Fruit fly (Drosophila melanogaster) whole organism, embryonic: ENCODE measurements around the gene Eip63F-1.

Source experiments
- Antp ChIP-seq: fragments of 200-800 bp; sonication (Bioruptor generic); optimal IDR thresholded peaks from 3 replicates; lab custom pipeline; 2016; ENCODE audit warnings: missing biosample characterization, missing genetic modification characterization
- B-H2 ChIP-seq: fragments of 200-800 bp; sonication (Bioruptor generic); optimal IDR thresholded peaks from 2 replicates; lab custom pipeline; 2018; ENCODE audit warnings: missing biosample characterization, mild to moderate bottlenecking, missing genetic modification characterization
- CG10565 ChIP-seq: fragments of 200-800 bp; sonication (Bioruptor generic); optimal IDR thresholded peaks from 3 replicates; lab custom pipeline; 2016; ENCODE audit warnings: missing biosample characterization, mild to moderate bottlenecking, missing genetic modification characterization
- CG10654 ChIP-seq: fragments of 200-800 bp; sonication (Bioruptor generic); optimal IDR thresholded peaks from 2 replicates; lab custom pipeline; 2016; ENCODE audit warnings: missing biosample characterization, missing genetic modification characterization
- CG11695 ChIP-seq: fragments of 200-800 bp; sonication (Bioruptor generic); IDR thresholded peaks from 3 replicates; pipeline ENCODE4 v1.3.6; 2022; ENCODE audit warnings: missing biosample characterization, missing genetic modification characterization
- CG12155 ChIP-seq: fragments of 200-800 bp; sonication (Bioruptor generic); optimal IDR thresholded peaks from 3 replicates; lab custom pipeline; 2016; ENCODE audit warnings: missing biosample characterization, missing genetic modification characterization
- CG14710 ChIP-seq: fragments of 200-800 bp; sonication (Bioruptor generic); optimal IDR thresholded peaks from 3 replicates; lab custom pipeline; 2019; ENCODE audit warnings: missing biosample characterization, mild to moderate bottlenecking, missing genetic modification characterization, moderate library complexity
- CG18619 ChIP-seq: fragments of 200-800 bp; sonication (Bioruptor generic); optimal IDR thresholded peaks from 3 replicates; lab custom pipeline; 2017; ENCODE audit warnings: missing biosample characterization, mild to moderate bottlenecking, missing genetic modification characterization
- CG2202 ChIP-seq: fragments of 200-800 bp; sonication (Bioruptor generic); optimal IDR thresholded peaks from 2 replicates; lab custom pipeline; 2018; ENCODE audit warnings: missing biosample characterization, mild to moderate bottlenecking, missing genetic modification characterization
- CG2889 ChIP-seq: fragments of 200-800 bp; sonication (Bioruptor generic); IDR thresholded peaks from 3 replicates; pipeline ENCODE4 v1.3.6; 2022; ENCODE audit warnings: missing biosample characterization, missing genetic modification characterization
- CG30020 ChIP-seq: fragments of 200-800 bp; optimal IDR thresholded peaks from 2 replicates; lab custom pipeline; 2019; ENCODE audit warnings: missing biosample characterization, mild to moderate bottlenecking, missing genetic modification characterization, moderate library complexity
- CG31224 ChIP-seq: fragments of 200-800 bp; sonication (Bioruptor generic); IDR thresholded peaks from 2 replicates; pipeline ENCODE4 v1.3.6; 2022; ENCODE audit warnings: missing biosample characterization, missing genetic modification characterization
- CG3995 ChIP-seq: fragments of 200-800 bp; sonication (Bioruptor generic); optimal IDR thresholded peaks from 3 replicates; lab custom pipeline; 2016; ENCODE audit warnings: missing biosample characterization, missing genetic modification characterization
- CG42726 ChIP-seq: fragments of 200-800 bp; sonication (Bioruptor generic); IDR thresholded peaks from 2 replicates; pipeline ENCODE4 v1.3.6; 2022; ENCODE audit warnings: missing biosample characterization, missing genetic modification characterization; ENCODE audit not compliant: partially characterized antibody
- CG4360 ChIP-seq: fragments of 200-800 bp; sonication (Bioruptor generic); IDR thresholded peaks from 2 replicates; pipeline ENCODE4 v1.3.6; 2022; ENCODE audit warnings: missing biosample characterization, missing genetic modification characterization
- CG4730 ChIP-seq: fragments of 200-800 bp; sonication (Bioruptor generic); IDR thresholded peaks from 2 replicates; pipeline ENCODE4 v1.3.6; 2022; ENCODE audit warnings: missing biosample characterization, missing genetic modification characterization
- CG5180 ChIP-seq: fragments of 200-800 bp; sonication (Bioruptor generic); optimal IDR thresholded peaks from 3 replicates; lab custom pipeline; 2017; ENCODE audit warnings: missing biosample characterization, missing genetic modification characterization, mild to moderate bottlenecking, moderate library complexity, missing genetic modification reagents
- CG6254 ChIP-seq: fragments of 200-800 bp; sonication (Bioruptor generic); optimal IDR thresholded peaks from 3 replicates; lab custom pipeline; 2017; ENCODE audit warnings: mild to moderate bottlenecking, missing biosample characterization, missing genetic modification reagents, missing genetic modification characterization
- CG8944 ChIP-seq: fragments of 200-800 bp; sonication (Bioruptor generic); optimal IDR thresholded peaks from 3 replicates; lab custom pipeline; 2016; ENCODE audit warnings: missing biosample characterization, missing genetic modification characterization
- CG9817 ChIP-seq: fragments of 200-800 bp; sonication (Bioruptor generic); optimal IDR thresholded peaks from 2 replicates; lab custom pipeline; 2018; ENCODE audit warnings: missing biosample characterization, mild to moderate bottlenecking, missing genetic modification characterization, moderate library complexity
- CoRest ChIP-seq: fragments of 200-800 bp; sonication (Bioruptor generic); optimal IDR thresholded peaks from 3 replicates; lab custom pipeline; 2018; ENCODE audit warnings: missing biosample characterization, mild to moderate bottlenecking, missing genetic modification characterization, moderate library complexity
- ERR ChIP-seq: fragments of 200-800 bp; sonication (Bioruptor generic); optimal IDR thresholded peaks from 2 replicates; lab custom pipeline; 2016; ENCODE audit warnings: missing biosample characterization, missing genetic modification characterization
- HLH3B ChIP-seq: fragments of 200-800 bp; sonication (Bioruptor generic); IDR thresholded peaks from 2 replicates; pipeline ENCODE4 v1.3.6; 2022; ENCODE audit warnings: missing biosample characterization, missing genetic modification characterization
- Meics ChIP-seq: fragments of 200-800 bp; sonication (Bioruptor generic); optimal IDR thresholded peaks from 2 replicates; lab custom pipeline; 2017; ENCODE audit warnings: missing biosample characterization, mild to moderate bottlenecking, missing genetic modification characterization
- Mrtf ChIP-seq: fragments of 200-800 bp; sonication (Bioruptor generic); IDR thresholded peaks from 3 replicates; pipeline ENCODE4 v1.3.6; 2022; ENCODE audit warnings: missing biosample characterization, missing genetic modification characterization
- Oli ChIP-seq: fragments of 200-800 bp; sonication (Bioruptor generic); optimal IDR thresholded peaks from 2 replicates; lab custom pipeline; 2018; ENCODE audit warnings: missing biosample characterization, mild to moderate bottlenecking, missing genetic modification characterization, moderate library complexity
- PHDP ChIP-seq: fragments of 200-800 bp; sonication (Bioruptor generic); optimal IDR thresholded peaks from 3 replicates; lab custom pipeline; 2018; ENCODE audit warnings: missing biosample characterization, mild to moderate bottlenecking, missing genetic modification characterization, moderate library complexity
- Ptx1 ChIP-seq: fragments of 200-800 bp; sonication (Bioruptor generic); IDR thresholded peaks from 2 replicates; pipeline ENCODE4 v1.3.6; 2022; ENCODE audit warnings: missing biosample characterization, missing genetic modification characterization
- Stat92E ChIP-seq, 3 experiments: fragments of >200 bp in 2 of 3; fragments of 200-800 bp in 1 of 3; sonication (Bioruptor generic) in 1 of 3; optimal IDR thresholded peaks; 2 replicates each; lab custom pipeline; 2017 to 2019; ENCODE audit warnings: missing biosample characterization in 3 of 3, missing genetic modification characterization in 3 of 3, mild to moderate bottlenecking in 1 of 3, moderate library complexity in 1 of 3
- Vsx1 ChIP-seq: fragments of 200-800 bp; sonication (Bioruptor generic); optimal IDR thresholded peaks from 2 replicates; lab custom pipeline; 2017; ENCODE audit warnings: missing biosample characterization, mild to moderate bottlenecking, missing genetic modification characterization, missing genetic modification reagents
- abd-A ChIP-seq: fragments of 200-800 bp; sonication (Bioruptor generic); optimal IDR thresholded peaks from 3 replicates; lab custom pipeline; 2019; ENCODE audit warnings: missing biosample characterization, mild to moderate bottlenecking, missing genetic modification characterization, moderate library complexity
- bab2 ChIP-seq: fragments of 200-800 bp; sonication (Bioruptor generic); optimal IDR thresholded peaks from 2 replicates; lab custom pipeline; 2016; ENCODE audit warnings: missing biosample characterization, missing genetic modification characterization
- cato ChIP-seq: fragments of 200-800 bp; sonication (Bioruptor generic); optimal IDR thresholded peaks from 2 replicates; lab custom pipeline; 2016; ENCODE audit warnings: missing biosample characterization, missing genetic modification characterization, borderline replicate concordance
- cg ChIP-seq: fragments of 200-800 bp; sonication (Bioruptor generic); optimal IDR thresholded peaks from 3 replicates; lab custom pipeline; 2019; ENCODE audit warnings: missing biosample characterization, mild to moderate bottlenecking, missing genetic modification characterization, moderate library complexity
- dati ChIP-seq: fragments of 200-800 bp; sonication (Bioruptor generic); IDR thresholded peaks from 2 replicates; pipeline ENCODE4 v1.3.6; 2022; ENCODE audit warnings: missing biosample characterization, missing genetic modification characterization
- gem ChIP-seq: fragments of 200-800 bp; sonication (Bioruptor generic); optimal IDR thresholded peaks from 2 replicates; lab custom pipeline; 2019; ENCODE audit warnings: missing biosample characterization, mild to moderate bottlenecking, missing genetic modification characterization, moderate library complexity
- grau ChIP-seq: fragments of 200-800 bp; optimal IDR thresholded peaks from 3 replicates; lab custom pipeline; 2019; ENCODE audit warnings: missing biosample characterization, mild to moderate bottlenecking, missing genetic modification characterization, moderate library complexity
- ind ChIP-seq: fragments of 200-800 bp; sonication (Bioruptor generic); optimal IDR thresholded peaks from 3 replicates; lab custom pipeline; 2016; ENCODE audit warnings: missing biosample characterization, missing genetic modification characterization
- insv ChIP-seq, 2 experiments: fragments of 200-800 bp; sonication (Bioruptor generic); optimal IDR thresholded peaks; 3 replicates each; lab custom pipeline; 2016 to 2018; ENCODE audit warnings: missing biosample characterization in 2 of 2, missing genetic modification characterization in 2 of 2
- lab ChIP-seq: fragments of 200-800 bp; sonication (Bioruptor generic); optimal IDR thresholded peaks from 3 replicates; lab custom pipeline; 2017; ENCODE audit warnings: missing biosample characterization, missing genetic modification characterization, mild to moderate bottlenecking, moderate library complexity, missing genetic modification reagents
- mam ChIP-seq: fragments of 200-800 bp; sonication (Bioruptor generic); optimal IDR thresholded peaks from 3 replicates; lab custom pipeline; 2016; ENCODE audit warnings: missing biosample characterization, missing genetic modification characterization
- mld ChIP-seq: fragments of 200-800 bp; sonication (Bioruptor generic); IDR thresholded peaks from 3 replicates; pipeline ENCODE4 v1.3.6; 2022; ENCODE audit warnings: missing biosample characterization, missing genetic modification characterization; ENCODE audit not compliant: partially characterized antibody
- nerfin-2 ChIP-seq: fragments of 200-800 bp; sonication (Bioruptor generic); IDR thresholded peaks from 2 replicates; pipeline ENCODE4 v1.3.6; 2022; ENCODE audit warnings: missing biosample characterization, missing genetic modification characterization; ENCODE audit not compliant: partially characterized antibody
- nmo ChIP-seq: fragments of 200-800 bp; sonication (Bioruptor generic); optimal IDR thresholded peaks from 2 replicates; lab custom pipeline; 2018; ENCODE audit warnings: missing biosample characterization, mild to moderate bottlenecking, missing genetic modification characterization, moderate library complexity
- odd ChIP-seq: fragments of 200-800 bp; sonication (Bioruptor generic); optimal IDR thresholded peaks from 2 replicates; lab custom pipeline; 2017; ENCODE audit warnings: missing biosample characterization, mild to moderate bottlenecking, missing genetic modification characterization
- org-1 ChIP-seq: fragments of 200-800 bp; sonication (Bioruptor generic); optimal IDR thresholded peaks from 2 replicates; lab custom pipeline; 2017; ENCODE audit warnings: missing biosample characterization, missing genetic modification characterization
- sd ChIP-seq: fragments of 200-800 bp; sonication (Bioruptor generic); optimal IDR thresholded peaks from 3 replicates; lab custom pipeline; 2018; ENCODE audit warnings: missing biosample characterization, mild to moderate bottlenecking, missing genetic modification characterization, moderate library complexity
- tin ChIP-seq: fragments of 200-800 bp; sonication (Bioruptor generic); optimal IDR thresholded peaks from 3 replicates; lab custom pipeline; 2016; ENCODE audit warnings: missing biosample characterization, missing genetic modification characterization
- wek ChIP-seq: fragments of 200-800 bp; sonication (Bioruptor generic); optimal IDR thresholded peaks from 3 replicates; lab custom pipeline; 2018; ENCODE audit warnings: missing biosample characterization, mild to moderate bottlenecking, missing genetic modification characterization, moderate library complexity

The Eip63F-1 gene

dm6 chr3L:3935567-3936207 lies at the start of gene Eip63F-1 (continued):
- TF ChIP-seq nerfin-2 (GFP tag; lab: Robert Waterston, UW): no peak
- no peak for TF ChIP-seq CG42726
- TF ChIP-seq insv (GFP tag; optimal IDR thresholded peaks at IDR 0.05; lab: Kevin White, UChicago): no peak
- TF ChIP-seq CG5180: peak; percentile 59
- TF ChIP-seq Antp: no peak
- peak; percentile 51 for TF ChIP-seq odd (GFP tag; lab: Kevin White, UChicago)
- peak; percentile 63 for TF ChIP-seq CG10654 (GFP tag; lab: Kevin White, UChicago)
- no peak for TF ChIP-seq wek (GFP tag; lab: Kevin White, UChicago)
- no peak for TF ChIP-seq dati
- no peak for TF ChIP-seq cg (GFP tag; lab: Kevin White, UChicago)
- no peak for TF ChIP-seq Mrtf (GFP tag; lab: Robert Waterston, UW)
- TF ChIP-seq ERR (GFP tag; lab: Kevin White, UChicago): no peak
- TF ChIP-seq CG2202 (tag; lab: Kevin White, UChicago): no peak
- TF ChIP-seq tin (GFP tag; lab: Kevin White, UChicago): peak; percentile 55
- TF ChIP-seq B-H2 (GFP tag; lab: Kevin White, UChicago): peak; percentile 34
- TF ChIP-seq mam (GFP tag; lab: Kevin White, UChicago): no peak
- TF ChIP-seq Oli (tag; lab: Kevin White, UChicago): peak; percentile 78
- peak; percentile 40; the same call in 2 of the 3 replicates for TF ChIP-seq CG11695 (GFP tag; lab: Robert Waterston, UW)
- TF ChIP-seq bab2: no peak
- no peak for TF ChIP-seq abd-A (tag; lab: Kevin White, UChicago)
- peak; percentile 70 for TF ChIP-seq PHDP
- no peak for TF ChIP-seq Stat92E (GFP tag; optimal IDR thresholded peaks at IDR 0.05; lab: Kevin White, UChicago)
- TF ChIP-seq CG12155 (GFP tag; lab: Kevin White, UChicago): peak; percentile 49
- TF ChIP-seq HLH3B: peak; percentile 56
- TF ChIP-seq CG18619 (GFP tag; lab: Kevin White, UChicago): peak; percentile 62
- peak; percentile 42 for TF ChIP-seq CG14710 (tag; lab: Kevin White, UChicago)
- peak; percentile 79 for TF ChIP-seq grau (tag; lab: Kevin White, UChicago)
- peak; percentile 55 for TF ChIP-seq org-1
- peak; percentile 14 for TF ChIP-seq CG3995 (GFP tag; lab: Kevin White, UChicago)
- no peak for TF ChIP-seq CG31224 (GFP tag; lab: Robert Waterston, UW)
- no peak for TF ChIP-seq CG2889 (GFP tag; lab: Robert Waterston, UW)
- TF ChIP-seq CG4360 (GFP tag; lab: Robert Waterston, UW): no peak
- TF ChIP-seq cato: peak; percentile 46
- no peak for TF ChIP-seq CG8944 (GFP tag; lab: Kevin White, UChicago)
- no peak for TF ChIP-seq mld
- peak; percentile 50 for TF ChIP-seq CG9817 (tag; lab: Kevin White, UChicago)
- no peak for TF ChIP-seq CG10565 (GFP tag; lab: Kevin White, UChicago)
- TF ChIP-seq CG4730: no peak
- peak; percentile 82 for TF ChIP-seq gem (tag; lab: Kevin White, UChicago)
- peak; percentile 78 for TF ChIP-seq Meics (GFP tag; lab: Kevin White, UChicago)
- TF ChIP-seq lab: peak; percentile 70
- TF ChIP-seq nmo (GFP tag; lab: Kevin White, UChicago): peak; percentile 80
- TF ChIP-seq CoRest: peak; percentile 83
- TF ChIP-seq ind (GFP tag; lab: Kevin White, UChicago): peak; percentile 72
- TF ChIP-seq Ptx1: peak; percentile 48
- peak; percentile 28 for TF ChIP-seq CG6254 (GFP tag; lab: Kevin White, UChicago)
- no peak for TF ChIP-seq CG30020 (tag; lab: Kevin White, UChicago)
- TF ChIP-seq Vsx1 (GFP tag; lab: Kevin White, UChicago): peak; percentile 17
- TF ChIP-seq sd (tag; lab: Kevin White, UChicago): peak; percentile 36
